Worm (Caenorhabditis elegans) whole organism, young adult: ENCODE results near the gene tcer-1.

Source experiments
- B0019.2 ChIP-seq: fragments of 200-800 bp; sonication (Bioruptor generic); conservative IDR thresholded peaks from 2 replicates; pipeline ENCODE4 v1.3.6; 2022; ENCODE audit warnings: missing genetic modification reagents, missing genetic modification characterization, missing compliant biosample characterization
- D2030.7 ChIP-seq: fragments of 200-800 bp; sonication (Bioruptor generic); IDR thresholded peaks from 2 replicates; pipeline ENCODE4 v1.3.6; 2022; ENCODE audit warnings: missing genetic modification reagents, missing genetic modification characterization, missing compliant biosample characterization
- F33H1.4 ChIP-seq: fragments of 200-800 bp; sonication (Bioruptor generic); IDR thresholded peaks from 2 replicates; pipeline ENCODE4 v1.3.6; 2022; ENCODE audit warnings: missing genetic modification reagents, missing genetic modification characterization, missing compliant biosample characterization
- F39B2.1 ChIP-seq: fragments of 200-800 bp; sonication (Bioruptor generic); IDR thresholded peaks from 2 replicates; pipeline ENCODE4 v1.3.6; 2022; ENCODE audit warnings: missing genetic modification reagents, missing genetic modification characterization, missing compliant biosample characterization
- K11D2.4 ChIP-seq: fragments of 200-800 bp; sonication (Bioruptor generic); IDR thresholded peaks from 2 replicates; pipeline ENCODE4 v1.3.6; 2022; ENCODE audit warnings: missing genetic modification reagents, missing genetic modification characterization, missing compliant biosample characterization
- Y53G8AR.9 ChIP-seq: fragments of 200-800 bp; sonication (Bioruptor generic); conservative IDR thresholded peaks from 2 replicates; pipeline ENCODE4 v1.3.6; 2022; ENCODE audit warnings: missing genetic modification reagents, missing genetic modification characterization, missing compliant biosample characterization
- Y56A3A.18 ChIP-seq: fragments of 200-800 bp; sonication (Bioruptor generic); IDR thresholded peaks from 2 replicates; pipeline ENCODE4 v1.3.6; 2022; ENCODE audit warnings: missing genetic modification reagents, missing genetic modification characterization, missing compliant biosample characterization
- Y79H2A.3 ChIP-seq: fragments of 200-800 bp; sonication (Bioruptor generic); conservative IDR thresholded peaks from 2 replicates; pipeline ENCODE4 v1.3.6; 2022; ENCODE audit warnings: missing genetic modification reagents, missing genetic modification characterization, missing compliant biosample characterization
- Y95B8A.8 ChIP-seq: fragments of 200-800 bp; sonication (Bioruptor generic); IDR thresholded peaks from 2 replicates; pipeline ENCODE4 v1.3.6; 2022; ENCODE audit warnings: missing genetic modification reagents, missing genetic modification characterization, missing compliant biosample characterization
- athp-1 ChIP-seq: sonication (generic microtip); optimal IDR thresholded peaks from 2 replicates; lab custom pipeline; 2017; ENCODE audit warnings: mild to moderate bottlenecking, missing genetic modification characterization, missing compliant biosample characterization
- attf-3 ChIP-seq: fragments of 200-800 bp; sonication (Bioruptor generic); conservative IDR thresholded peaks from 2 replicates; pipeline ENCODE4 v1.3.6; 2022; ENCODE audit warnings: missing genetic modification reagents, missing genetic modification characterization, missing compliant biosample characterization
- attf-5 ChIP-seq: fragments of 200-800 bp; sonication (Bioruptor generic); optimal IDR thresholded peaks from 2 replicates; lab custom pipeline; 2018; ENCODE audit warnings: mild to moderate bottlenecking, missing genetic modification characterization, missing compliant biosample characterization
- bed-1 ChIP-seq: fragments of 200-800 bp; sonication (Bioruptor generic); IDR thresholded peaks from 2 replicates; pipeline ENCODE4 v1.3.6; 2022; ENCODE audit warnings: missing genetic modification reagents, missing genetic modification characterization, missing compliant biosample characterization
- cebp-1 ChIP-seq, 2 experiments: fragments of 200-800 bp in 1 of 2; sonication (Bioruptor generic) in 1 of 2; sonication (generic microtip) in 1 of 2; IDR thresholded peaks in 1 of 2; optimal IDR thresholded peaks in 1 of 2; 2 replicates each; pipeline versions ENCODE4 v1.3.6 to Lab custom; 2017 to 2022; ENCODE audit warnings: missing compliant biosample characterization in 2 of 2, missing genetic modification characterization in 2 of 2, mild to moderate bottlenecking in 1 of 2, missing genetic modification reagents in 1 of 2, moderate library complexity in 1 of 2
- ceh-100 ChIP-seq: fragments of 200-800 bp; sonication (Bioruptor generic); IDR thresholded peaks from 2 replicates; pipeline ENCODE4 v1.3.6; 2022; ENCODE audit warnings: missing genetic modification reagents, missing genetic modification characterization, missing compliant biosample characterization
- dox-1 ChIP-seq: fragments of 200-800 bp; sonication (Bioruptor generic); IDR thresholded peaks from 2 replicates; pipeline ENCODE4 v1.3.6; 2022; ENCODE audit warnings: missing genetic modification reagents, missing genetic modification characterization, missing compliant biosample characterization
- dpff-1 ChIP-seq: sonication (generic microtip); optimal IDR thresholded peaks from 2 replicates; lab custom pipeline; 2017; ENCODE audit warnings: mild to moderate bottlenecking, missing genetic modification characterization, missing compliant biosample characterization
- egl-18 ChIP-seq: fragments of 200-800 bp; sonication (Bioruptor generic); IDR thresholded peaks from 2 replicates; pipeline ENCODE4 v1.3.6; 2022; ENCODE audit warnings: missing genetic modification reagents, missing genetic modification characterization, missing compliant biosample characterization
- egrh-3 ChIP-seq: fragments of 200-800 bp; sonication (Bioruptor generic); IDR thresholded peaks from 2 replicates; pipeline ENCODE4 v1.3.6; 2022; ENCODE audit warnings: missing genetic modification reagents, missing genetic modification characterization, missing compliant biosample characterization
- ets-4 ChIP-seq: fragments of 200-800 bp; sonication (Bioruptor generic); optimal IDR thresholded peaks from 2 replicates; lab custom pipeline; 2018; ENCODE audit warnings: mild to moderate bottlenecking, missing genetic modification characterization, missing compliant biosample characterization
- hlh-26 ChIP-seq: fragments of 200-800 bp; sonication (Bioruptor generic); conservative IDR thresholded peaks from 2 replicates; pipeline ENCODE4 v1.3.6; 2022; ENCODE audit warnings: missing genetic modification reagents, missing genetic modification characterization, missing compliant biosample characterization
- hmg-1.2 ChIP-seq: fragments of 200-800 bp; sonication (Bioruptor generic); IDR thresholded peaks from 2 replicates; pipeline ENCODE4 v1.3.6; 2022; ENCODE audit warnings: missing genetic modification reagents, missing genetic modification characterization, missing compliant biosample characterization
- hrde-1 ChIP-seq: sonication (generic microtip); optimal IDR thresholded peaks from 2 replicates; lab custom pipeline; 2016; ENCODE audit warnings: missing genetic modification characterization, mild to moderate bottlenecking, missing compliant biosample characterization, moderate library complexity, missing genotype, missing genetic modification reagents, borderline replicate concordance
- hsf-1 ChIP-seq: fragments of 200-800 bp; sonication (Bioruptor generic); IDR thresholded peaks from 2 replicates; pipeline ENCODE4 v1.3.6; 2022; ENCODE audit warnings: missing genetic modification reagents, missing genetic modification characterization, missing compliant biosample characterization
- lag-1 ChIP-seq: fragments of 200-800 bp; sonication (Bioruptor generic); IDR thresholded peaks from 2 replicates; pipeline ENCODE4 v1.3.6; 2022; ENCODE audit warnings: missing genetic modification reagents, missing genetic modification characterization, missing compliant biosample characterization
- let-607 ChIP-seq, 2 experiments: fragments of 200-800 bp in 1 of 2; sonication (Bioruptor generic) in 1 of 2; sonication (generic microtip) in 1 of 2; optimal IDR thresholded peaks; 2 replicates each; lab custom pipeline; 2016 to 2018; ENCODE audit warnings: mild to moderate bottlenecking in 2 of 2, missing compliant biosample characterization in 2 of 2, missing genetic modification characterization in 2 of 2, moderate library complexity in 2 of 2, missing genotype in 1 of 2
- lin-40 ChIP-seq: sonication (generic microtip); optimal IDR thresholded peaks from 2 replicates; lab custom pipeline; 2016; ENCODE audit warnings: missing genetic modification characterization, mild to moderate bottlenecking, missing compliant biosample characterization, missing genotype, missing genetic modification reagents
- lin-54 ChIP-seq: fragments of 200-800 bp; sonication (Bioruptor generic); optimal IDR thresholded peaks from 2 replicates; lab custom pipeline; 2018; ENCODE audit warnings: mild to moderate bottlenecking, missing genetic modification characterization, missing compliant biosample characterization
- lsl-1 ChIP-seq: fragments of 200-800 bp; sonication (Bioruptor generic); optimal IDR thresholded peaks from 2 replicates; lab custom pipeline; 2018; ENCODE audit warnings: mild to moderate bottlenecking, missing genetic modification characterization, moderate library complexity, missing compliant biosample characterization
- lsy-27 ChIP-seq: sonication (generic microtip); optimal IDR thresholded peaks from 2 replicates; lab custom pipeline; 2017; ENCODE audit warnings: missing genetic modification characterization, mild to moderate bottlenecking, missing compliant biosample characterization, antibody characterized with exemption, missing genotype, borderline replicate concordance; ENCODE audit not compliant: insufficient read depth
- madf-6 ChIP-seq: fragments of 200-800 bp; sonication (Bioruptor generic); IDR thresholded peaks from 2 replicates; pipeline ENCODE4 v1.3.6; 2022; ENCODE audit warnings: missing genetic modification reagents, missing genetic modification characterization, missing compliant biosample characterization
- madf-8 ChIP-seq: fragments of 200-800 bp; sonication (Bioruptor generic); conservative IDR thresholded peaks from 2 replicates; pipeline ENCODE4 v1.3.6; 2022; ENCODE audit warnings: missing genetic modification reagents, missing genetic modification characterization, missing compliant biosample characterization
- mcd-1 ChIP-seq: fragments of 200-800 bp; sonication (Bioruptor generic); IDR thresholded peaks from 2 replicates; pipeline ENCODE4 v1.3.6; 2022; ENCODE audit warnings: missing genetic modification reagents, missing genetic modification characterization, missing compliant biosample characterization
- mel-28 ChIP-seq: sonication (generic microtip); optimal IDR thresholded peaks from 2 replicates; lab custom pipeline; 2016; ENCODE audit warnings: borderline replicate concordance, mild to moderate bottlenecking, missing genetic modification characterization, missing compliant biosample characterization
- mes-4 ChIP-seq: sonication (generic microtip); optimal IDR thresholded peaks from 2 replicates; lab custom pipeline; 2016; ENCODE audit warnings: missing genotype, missing genetic modification characterization, missing compliant biosample characterization
- nfya-2 ChIP-seq: fragments of 200-800 bp; sonication (Bioruptor generic); IDR thresholded peaks from 2 replicates; pipeline ENCODE4 v1.3.6; 2022; ENCODE audit warnings: missing genetic modification reagents, missing genetic modification characterization, missing compliant biosample characterization
- nhr-179 ChIP-seq: sonication (generic microtip); optimal IDR thresholded peaks from 2 replicates; lab custom pipeline; 2016; ENCODE audit warnings: mild to moderate bottlenecking, missing genetic modification characterization, missing compliant biosample characterization
- nhr-27 ChIP-seq: fragments of 200-800 bp; sonication (Bioruptor generic); optimal IDR thresholded peaks from 2 replicates; lab custom pipeline; 2018; ENCODE audit warnings: mild to moderate bottlenecking, missing genetic modification characterization, moderate library complexity, missing compliant biosample characterization
- snpc-1.3 ChIP-seq: sonication (generic microtip); optimal IDR thresholded peaks from 2 replicates; lab custom pipeline; 2017; ENCODE audit warnings: missing genetic modification characterization, mild to moderate bottlenecking, missing compliant biosample characterization, antibody characterized with exemption, moderate library complexity, missing genotype, missing genetic modification reagents; ENCODE audit not compliant: insufficient read depth
- tbx-9 ChIP-seq: sonication (generic microtip); optimal IDR thresholded peaks from 2 replicates; lab custom pipeline; 2016; ENCODE audit warnings: borderline replicate concordance, missing genetic modification characterization, inconsistent platforms, missing compliant biosample characterization
- unc-130 ChIP-seq: sonication (generic microtip); optimal IDR thresholded peaks from 2 replicates; lab custom pipeline; 2016; ENCODE audit warnings: missing genetic modification reagents, missing genetic modification characterization, missing compliant biosample characterization
- unc-62 ChIP-seq: fragments of 150-350 bp; optimal IDR thresholded peaks from 2 replicates; lab custom pipeline; 2014; ENCODE audit warnings: missing biosample characterization, missing genetic modification reagents, missing genetic modification characterization
- xnd-1 ChIP-seq: sonication (generic microtip); optimal IDR thresholded peaks from 2 replicates; lab custom pipeline; 2016; ENCODE audit warnings: missing genotype, missing genetic modification reagents, missing genetic modification characterization, missing compliant biosample characterization
- ztf-26 ChIP-seq: sonication (generic microtip); optimal IDR thresholded peaks from 2 replicates; lab custom pipeline; 2017; ENCODE audit warnings: missing genetic modification characterization, missing compliant biosample characterization
- ztf-3 ChIP-seq: fragments of 200-800 bp; sonication (Bioruptor generic); optimal IDR thresholded peaks from 2 replicates; lab custom pipeline; 2018; ENCODE audit warnings: mild to moderate bottlenecking, missing genetic modification characterization, missing compliant biosample characterization

Gene tcer-1

ce11 chrII:7024897-7025852 lies 24.7 kb downstream of the tcer-1 start, which contains the start of gene znf-598 (continued):
- TF ChIP-seq ceh-100 (GFP tag; lab: Robert Waterston, UW) (no peak), xnd-1 (tag; lab: Kevin White, UChicago) (peak; percentile 77), ets-4 (no peak), hlh-26 (GFP tag; lab: Robert Waterston, UW) (no peak), lsl-1 (peak; percentile 85), F33H1.4 (GFP tag; lab: Robert Waterston, UW) (peak; percentile 86), lin-40 (tag; lab: Kevin White, UChicago) (peak; percentile 12), lag-1 (GFP tag; lab: Robert Waterston, UW) (no peak), Y79H2A.3 (GFP tag; lab: Robert Waterston, UW) (no peak), madf-6 (GFP tag; lab: Robert Waterston, UW) (peak; percentile 82), unc-62 (GFP tag; lab: Kevin White, UChicago) (no peak), athp-1 (no peak), egl-18 (GFP tag; lab: Robert Waterston, UW) (no peak), K11D2.4 (GFP tag; lab: Robert Waterston, UW) (no peak), mel-28 (tag; lab: Kevin White, UChicago) (no peak), unc-130 (no peak), cebp-1 (GFP tag; IDR thresholded peaks at IDR 0.05; lab: Robert Waterston, UW) (no peak), cebp-1 (tag; optimal IDR thresholded peaks at IDR 0.05; lab: Kevin White, UChicago) (peak; percentile 81), ztf-26 (tag; lab: Kevin White, UChicago) (no peak), tbx-9 (tag; lab: Kevin White, UChicago) (no peak), attf-3 (GFP tag; lab: Robert Waterston, UW) (no peak), hmg-1.2 (GFP tag; lab: Robert Waterston, UW) (peak; percentile 35), B0019.2 (GFP tag; lab: Robert Waterston, UW) (no peak), bed-1 (GFP tag; lab: Robert Waterston, UW) (no peak), egrh-3 (no peak), nfya-2 (no peak), snpc-1.3 (tag; lab: Kevin White, UChicago) (peak; percentile 8), ztf-3 (no peak), hrde-1 (tag; lab: Kevin White, UChicago) (no peak), lin-54 (GFP tag; lab: Kevin White, UChicago) (no peak), nhr-27 (tag; lab: Kevin White, UChicago) (no peak), hsf-1 (GFP tag; lab: Robert Waterston, UW) (no peak), dpff-1 (no peak), D2030.7 (GFP tag; lab: Robert Waterston, UW) (peak; percentile 34; the same call in 1 of the 2 replicates), Y56A3A.18 (GFP tag; lab: Robert Waterston, UW) (no peak), F39B2.1 (GFP tag; lab: Robert Waterston, UW) (no peak), dox-1 (0 out of 2 replicates have a peak, but pooled peaks have one; percentile 25), Y53G8AR.9 (GFP tag; lab: Robert Waterston, UW) (no peak), Y95B8A.8 (GFP tag; lab: Robert Waterston, UW) (no peak), mcd-1 (GFP tag; lab: Robert Waterston, UW) (peak; percentile 86), mes-4 (tag; lab: Kevin White, UChicago) (no peak), attf-5 (GFP tag; lab: Kevin White, UChicago) (peak; percentile 70), madf-8 (GFP tag; lab: Robert Waterston, UW) (peak; percentile 51; the same call in 1 of the 2 replicates), let-607 (tag; optimal IDR thresholded peaks at IDR 0.05; lab: Kevin White, UChicago) (peak; percentile 66 to 73), nhr-179 (tag; lab: Kevin White, UChicago) (no peak), lsy-27 (tag; lab: Kevin White, UChicago) (no peak)
